Fruit fly (Drosophila melanogaster): ENCODE results near the gene CG13622.

- TF ChIP-seq EcR (GFP tag; optimal IDR thresholded peaks at IDR 0.05) (no peak), fd96Ca (GFP tag; IDR thresholded peaks at IDR 0.05) (no peak), CG10348 (GFP tag; IDR thresholded peaks at IDR 0.05) (no peak), Pif1B (GFP tag; optimal IDR thresholded peaks at IDR 0.05) (no peak), CG17806 (tag; optimal IDR thresholded peaks at IDR 0.05) (no peak), CG13204 (GFP tag; optimal IDR thresholded peaks at IDR 0.05) (no peak), Snoo (tag; optimal IDR thresholded peaks at IDR 0.05) (no peak), Ets98B (GFP tag; IDR thresholded peaks at IDR 0.05) (no peak), CG15710 (tag; optimal IDR thresholded peaks at IDR 0.05) (no peak), CG14655 (GFP tag; optimal IDR thresholded peaks at IDR 0.05) (no peak), gl (tag; optimal IDR thresholded peaks at IDR 0.05) (no peak), D1 (tag; optimal IDR thresholded peaks at IDR 0.05) (no peak), CG8301 (tag; optimal IDR thresholded peaks at IDR 0.05) (no peak)
Measured at dm6 chr3R:24555932-24556331, 32.5 kb upstream of the CG13622 start.

Data from whole organism, pupa.